Worm (Caenorhabditis elegans): ENCODE data around the gene fbxa-181.

fbxa-181 gene

DNA sequence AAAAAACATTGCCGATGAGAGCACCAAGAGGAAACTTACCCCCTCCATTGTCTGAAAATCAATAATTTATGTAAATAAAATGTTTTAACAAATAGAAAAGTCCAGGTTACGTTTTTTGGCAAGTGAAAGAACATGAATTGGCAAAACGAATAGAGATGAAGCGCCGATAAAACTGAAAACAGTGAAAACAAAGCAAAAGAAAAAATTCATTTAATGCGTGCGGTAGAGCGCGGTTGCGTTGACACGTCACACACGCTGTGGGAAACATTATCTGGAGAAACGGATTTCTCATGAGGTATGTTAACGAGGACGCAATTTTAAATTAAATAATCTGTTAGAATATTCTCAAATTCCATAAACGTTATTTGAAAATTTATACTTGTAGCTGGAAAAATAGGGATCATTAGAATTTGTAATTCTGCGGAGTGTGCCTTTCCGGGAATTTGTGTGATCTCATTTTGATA is 10.4 kb upstream of the fbxa-181 start, which contains the start of gene zipt-9 (continued):
- peak; percentile 90 for TF ChIP-seq lin-14 (GFP tag; optimal IDR thresholded peaks at IDR 0.05)
- peak; percentile 89 for TF ChIP-seq C16A3.4 (tag; optimal IDR thresholded peaks at IDR 0.05)
- peak; percentile 83 for TF ChIP-seq nhr-19 (GFP tag; conservative IDR thresholded peaks at IDR 0.05)
- TF ChIP-seq sox-4 (tag; optimal IDR thresholded peaks at IDR 0.05) = peak; percentile 63
- TF ChIP-seq hlh-4 (tag; optimal IDR thresholded peaks at IDR 0.05) = peak; percentile 5
- TF ChIP-seq nhr-71 (tag; optimal IDR thresholded peaks at IDR 0.05) = peak; percentile 93
- TF ChIP-seq blmp-1 (tag; optimal IDR thresholded peaks at IDR 0.05) = peak; percentile 93
- TF ChIP-seq snu-23 (GFP tag; optimal IDR thresholded peaks at IDR 0.05) = peak; percentile 90
- TF ChIP-seq pag-3 (tag; optimal IDR thresholded peaks at IDR 0.05; ENCODE audit: borderline replicate concordance, insufficient read depth) = no peak
- TF ChIP-seq zip-4 (GFP tag; optimal IDR thresholded peaks at IDR 0.05) = no peak
- TF ChIP-seq rnt-1 (tag; optimal IDR thresholded peaks at IDR 0.05) = peak; percentile 94
- peak; percentile 82 to 85 for TF ChIP-seq efl-1 (optimal IDR thresholded peaks at IDR 0.05)
- TF ChIP-seq efl-1 (GFP tag; optimal IDR thresholded peaks at IDR 0.05 in 1 of 2) = peak; percentile 73 to 95
- no peak for TF ChIP-seq aha-1 (tag; optimal IDR thresholded peaks at IDR 0.05)
- peak; percentile 88 for TF ChIP-seq nhr-85 (tag)
- TF ChIP-seq mep-1 (tag; optimal IDR thresholded peaks at IDR 0.05) = peak; percentile 85
- peak; percentile 70 for TF ChIP-seq C04F5.9 (tag; optimal IDR thresholded peaks at IDR 0.05)

DNA sequence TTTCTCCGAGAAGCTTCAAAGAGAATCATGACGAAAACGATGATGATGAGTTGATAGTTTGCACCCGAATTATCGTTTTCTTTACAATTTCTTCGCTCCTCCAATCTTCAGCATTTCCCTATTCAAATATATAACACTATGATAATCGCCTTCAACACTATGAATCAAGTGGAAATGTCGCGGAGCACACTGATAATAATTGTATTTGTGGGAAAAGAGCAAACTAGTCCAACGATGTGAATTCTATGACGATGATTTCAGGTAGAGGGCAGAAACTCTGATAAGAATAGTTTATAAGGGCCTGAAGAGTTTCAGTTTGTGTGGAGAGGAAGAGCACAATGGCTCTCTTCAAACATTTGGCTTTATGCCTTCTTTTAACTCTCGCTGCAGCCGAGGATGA is 9.1 kb upstream of the fbxa-181 start, which contains the start of gene T01D3.6:
Gene T01D3.6 (plus strand): TSS at position 294 of the 400 bp plus-strand sequence.
- TF ChIP-seq blmp-1 (tag; optimal IDR thresholded peaks at IDR 0.05) (no peak), lin-35 (GFP tag; optimal IDR thresholded peaks at IDR 0.05) (peak in 1 of 2 experiments; percentile 24), sptf-1 (tag; optimal IDR thresholded peaks at IDR 0.05) (no peak), ceh-90 (tag; optimal IDR thresholded peaks at IDR 0.05) (no peak), elt-2 (tag; optimal IDR thresholded peaks at IDR 0.05) (peak; percentile 79), fos-1 (tag; optimal IDR thresholded peaks at IDR 0.05) (no peak), zag-1 (tag; optimal IDR thresholded peaks at IDR 0.05) (no peak), nhr-90 (tag; optimal IDR thresholded peaks at IDR 0.05; ENCODE audit: poor library complexity) (no peak), vab-15 (tag; optimal IDR thresholded peaks at IDR 0.05) (no peak), ceh-88 (GFP tag; IDR thresholded peaks at IDR 0.05) (no peak), unc-30 (tag; optimal IDR thresholded peaks at IDR 0.05) (no peak), mab-9 (GFP tag; IDR thresholded peaks at IDR 0.05) (no peak), ceh-8 (GFP tag; optimal IDR thresholded peaks at IDR 0.05) (no peak), skn-1 (tag; optimal IDR thresholded peaks at IDR 0.05) (no peak), mep-1 (tag; optimal IDR thresholded peaks at IDR 0.05) (no peak), jun-1 (tag; optimal IDR thresholded peaks at IDR 0.05) (no peak), tlp-1 (tag; optimal IDR thresholded peaks at IDR 0.05) (no peak), unc-130 (tag; optimal IDR thresholded peaks at IDR 0.05) (no peak), hpl-2 (GFP tag; optimal IDR thresholded peaks at IDR 0.05) (no peak), nhr-71 (tag; optimal IDR thresholded peaks at IDR 0.05) (no peak), tbx-2 (tag; optimal IDR thresholded peaks at IDR 0.05) (no peak), pax-3 (tag; optimal IDR thresholded peaks at IDR 0.05) (peak; percentile 29), xbp-1 (tag; optimal IDR thresholded peaks at IDR 0.05) (no peak), pqm-1 (tag; optimal IDR thresholded peaks at IDR 0.05) (peak; percentile 32), nhr-85 (tag) (peak; percentile 10)

DNA sequence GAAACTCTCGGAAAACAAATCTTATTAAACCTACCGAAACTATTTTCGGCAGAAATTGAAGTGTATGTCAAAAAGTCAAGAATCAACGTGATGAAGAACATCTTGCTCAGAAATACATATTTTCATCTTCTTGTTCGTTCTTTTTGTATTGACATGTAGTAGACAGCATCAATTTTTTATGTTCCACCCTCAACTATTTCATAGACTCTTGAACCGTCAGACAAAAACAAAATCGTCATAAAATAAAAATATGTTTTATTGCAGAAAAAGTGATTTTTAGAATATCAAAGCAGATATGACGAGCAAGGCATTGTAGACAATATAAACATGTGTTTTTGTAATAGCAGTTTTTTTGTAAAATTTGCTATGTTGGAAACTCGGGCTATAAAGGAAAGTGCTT is 893 bp upstream of the fbxa-181 start, which contains the start of gene F35E12.2:
Gene F35E12.2 (minus strand): TSS at position 101 of the 400 bp plus-strand sequence.
- no peak for TF ChIP-seq ceh-88 (GFP tag; IDR thresholded peaks at IDR 0.05)

DNA sequence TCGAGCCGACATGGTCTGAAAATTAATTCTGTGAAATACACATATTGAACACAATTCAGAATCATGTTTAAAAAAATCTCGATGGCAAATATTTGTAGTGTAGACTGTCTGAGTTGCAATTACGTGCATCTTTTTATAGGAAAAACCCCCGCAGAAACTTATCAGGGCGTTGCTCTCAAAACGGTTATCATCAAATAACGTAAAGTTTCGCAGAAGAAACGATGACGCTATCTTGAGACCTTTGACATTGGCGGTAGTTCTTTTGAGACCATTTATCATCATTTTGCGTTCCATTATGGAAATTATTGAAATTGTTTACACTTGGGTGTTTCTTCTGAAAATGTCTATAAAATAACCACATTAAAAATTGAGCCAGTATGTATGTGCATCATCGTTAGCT is 5.1 kb downstream of the fbxa-181 start, which contains the start of gene dct-17:
Gene dct-17 (minus strand): TSS at position 23 of the 400 bp plus-strand sequence.
- TF ChIP-seq elt-2 (tag; optimal IDR thresholded peaks at IDR 0.05) (peak; percentile 24), pqm-1 (tag; optimal IDR thresholded peaks at IDR 0.05) (peak; percentile 3), pax-3 (tag; optimal IDR thresholded peaks at IDR 0.05) (peak; percentile 12), mef-2 (tag; optimal IDR thresholded peaks at IDR 0.05) (no peak), fkh-8 (tag; optimal IDR thresholded peaks at IDR 0.05) (no peak)

All from whole organism, L1 larva.